Fruit fly (Drosophila melanogaster) whole organism, embryonic: Measurements from ENCODE around the gene CG5388.
A peak's percentile ranks its signal among the peaks of the same experiment; 100 is the strongest.

Experiments
- Blimp-1 ChIP-seq: fragments of 200-800 bp; sonication (Bioruptor generic); optimal IDR thresholded peaks from 3 replicates; lab custom pipeline; 2018; ENCODE audit warnings: missing biosample characterization, missing genetic modification characterization, mild to moderate bottlenecking, moderate library complexity, missing genetic modification reagents
- CG12155 ChIP-seq: fragments of 200-800 bp; sonication (Bioruptor generic); optimal IDR thresholded peaks from 3 replicates; lab custom pipeline; 2016; ENCODE audit warnings: missing biosample characterization, missing genetic modification characterization
- CG12236 ChIP-seq: fragments of 200-800 bp; sonication (Bioruptor generic); optimal IDR thresholded peaks from 2 replicates; lab custom pipeline; 2016; ENCODE audit warnings: missing biosample characterization, missing genetic modification characterization
- CG12299 ChIP-seq: fragments of 200-800 bp; sonication (Bioruptor generic); optimal IDR thresholded peaks from 2 replicates; lab custom pipeline; 2018; ENCODE audit warnings: missing biosample characterization, mild to moderate bottlenecking, missing genetic modification characterization
- CG13123 ChIP-seq: fragments of 200-800 bp; sonication (Bioruptor generic); optimal IDR thresholded peaks from 2 replicates; lab custom pipeline; 2016; ENCODE audit warnings: missing biosample characterization, missing genetic modification characterization
- CG13894 ChIP-seq: fragments of 200-800 bp; sonication (Bioruptor generic); optimal IDR thresholded peaks from 3 replicates; lab custom pipeline; 2018; ENCODE audit warnings: missing biosample characterization, mild to moderate bottlenecking, missing genetic modification characterization, moderate library complexity
- CG14710 ChIP-seq: fragments of 200-800 bp; sonication (Bioruptor generic); optimal IDR thresholded peaks from 3 replicates; lab custom pipeline; 2019; ENCODE audit warnings: missing biosample characterization, mild to moderate bottlenecking, missing genetic modification characterization, moderate library complexity
- CG17912 ChIP-seq: fragments of 200-800 bp; sonication (Bioruptor generic); optimal IDR thresholded peaks from 2 replicates; lab custom pipeline; 2018; ENCODE audit warnings: missing biosample characterization, mild to moderate bottlenecking, missing genetic modification characterization
- CG1792 ChIP-seq: fragments of 200-800 bp; sonication (Bioruptor generic); optimal IDR thresholded peaks from 2 replicates; lab custom pipeline; 2016; ENCODE audit warnings: missing biosample characterization, missing genetic modification characterization
- CG30431 ChIP-seq: fragments of 200-800 bp; sonication (Bioruptor generic); optimal IDR thresholded peaks from 2 replicates; lab custom pipeline; 2017; ENCODE audit warnings: missing biosample characterization, missing genetic modification characterization
- CG33557 ChIP-seq: fragments of 200-800 bp; sonication (Bioruptor generic); optimal IDR thresholded peaks from 2 replicates; lab custom pipeline; 2019; ENCODE audit warnings: missing biosample characterization, mild to moderate bottlenecking, missing genetic modification characterization, moderate library complexity
- CG4820 ChIP-seq: fragments of 200-800 bp; sonication (Bioruptor generic); optimal IDR thresholded peaks from 3 replicates; lab custom pipeline; 2016; ENCODE audit warnings: missing biosample characterization, missing genetic modification characterization
- CG4854 ChIP-seq: fragments of 200-800 bp; sonication (Bioruptor generic); optimal IDR thresholded peaks from 2 replicates; lab custom pipeline; 2016; ENCODE audit warnings: missing biosample characterization, missing genetic modification characterization, inconsistent platforms
- CG6175 ChIP-seq: fragments of 200-800 bp; sonication (Bioruptor generic); IDR thresholded peaks from 3 replicates; pipeline ENCODE4 v1.3.6; 2022; ENCODE audit warnings: missing biosample characterization, missing genetic modification characterization
- CG7987 ChIP-seq: fragments of 200-800 bp; sonication (Bioruptor generic); optimal IDR thresholded peaks from 2 replicates; lab custom pipeline; 2018; ENCODE audit warnings: missing biosample characterization, mild to moderate bottlenecking, missing genetic modification characterization, moderate library complexity
- CG8944 ChIP-seq: fragments of 200-800 bp; sonication (Bioruptor generic); optimal IDR thresholded peaks from 3 replicates; lab custom pipeline; 2016; ENCODE audit warnings: missing biosample characterization, missing genetic modification characterization
- CHES-1-like ChIP-seq: fragments of 200-800 bp; sonication (Bioruptor generic); optimal IDR thresholded peaks from 2 replicates; lab custom pipeline; 2016; ENCODE audit warnings: missing biosample characterization, missing genetic modification characterization
- Eip74EF ChIP-seq, 2 experiments: fragments of 200-800 bp in 1 of 2; fragments of >200 bp in 1 of 2; sonication (Bioruptor generic) in 1 of 2; optimal IDR thresholded peaks; 2 replicates each; lab custom pipeline; 2017 to 2019; ENCODE audit warnings: missing biosample characterization in 2 of 2, missing genetic modification characterization in 2 of 2, mild to moderate bottlenecking in 1 of 2, moderate library complexity in 1 of 2
- Ets97D ChIP-seq: fragments of 200-800 bp; sonication (Bioruptor generic); optimal IDR thresholded peaks from 3 replicates; lab custom pipeline; 2016; ENCODE audit warnings: missing biosample characterization, missing genetic modification characterization
- HmgZ ChIP-seq: fragments of 200-800 bp; sonication (Bioruptor generic); optimal IDR thresholded peaks from 2 replicates; lab custom pipeline; 2018; ENCODE audit warnings: missing biosample characterization, mild to moderate bottlenecking, missing genetic modification characterization
- Hr78 ChIP-seq, 2 experiments: fragments of 200-800 bp in 1 of 2; fragments of >200 bp in 1 of 2; sonication (Bioruptor generic) in 1 of 2; optimal IDR thresholded peaks; 2 replicates each; lab custom pipeline; 2017 to 2019; ENCODE audit warnings: missing biosample characterization in 2 of 2, missing genetic modification characterization in 2 of 2, mild to moderate bottlenecking in 1 of 2, moderate library complexity in 1 of 2
- Med ChIP-seq: fragments of 200-800 bp; sonication (Bioruptor generic); peaks from one replicate; lab custom pipeline; 2016; ENCODE audit warnings: missing biosample characterization, missing genetic modification characterization, mild to moderate bottlenecking, inconsistent platforms, moderate library complexity
- NFAT ChIP-seq: fragments of 200-800 bp; sonication (Bioruptor generic); IDR thresholded peaks from 2 replicates; pipeline ENCODE4 v1.3.6; 2022; ENCODE audit warnings: missing biosample characterization, missing genetic modification characterization
- Ptx1 ChIP-seq: fragments of 200-800 bp; sonication (Bioruptor generic); IDR thresholded peaks from 2 replicates; pipeline ENCODE4 v1.3.6; 2022; ENCODE audit warnings: missing biosample characterization, missing genetic modification characterization
- Sox100B ChIP-seq: fragments of 200-800 bp; sonication (Bioruptor generic); optimal IDR thresholded peaks from 3 replicates; lab custom pipeline; 2018; ENCODE audit warnings: missing biosample characterization, mild to moderate bottlenecking, missing genetic modification characterization
- Usf ChIP-seq: fragments of 200-800 bp; sonication (Bioruptor generic); optimal IDR thresholded peaks from 2 replicates; lab custom pipeline; 2017; ENCODE audit warnings: missing genotype, missing biosample characterization, missing genetic modification characterization
- ase ChIP-seq: fragments of 200-800 bp; sonication (Bioruptor generic); IDR thresholded peaks from 3 replicates; pipeline ENCODE4 v1.3.6; 2022; ENCODE audit warnings: missing biosample characterization, missing genetic modification characterization
- bcd ChIP-seq: fragments of 200-800 bp; sonication (Bioruptor generic); optimal IDR thresholded peaks from 2 replicates; lab custom pipeline; 2017; ENCODE audit warnings: missing biosample characterization, mild to moderate bottlenecking, missing genetic modification characterization
- cg ChIP-seq: fragments of 200-800 bp; sonication (Bioruptor generic); optimal IDR thresholded peaks from 3 replicates; lab custom pipeline; 2019; ENCODE audit warnings: missing biosample characterization, mild to moderate bottlenecking, missing genetic modification characterization, moderate library complexity
- chm ChIP-seq: fragments of 200-800 bp; sonication (Bioruptor generic); IDR thresholded peaks from 2 replicates; pipeline ENCODE4 v1.3.6; 2022; ENCODE audit warnings: missing biosample characterization, missing genetic modification characterization
- croc ChIP-seq: fragments of 200-800 bp; sonication (Bioruptor generic); conservative IDR thresholded peaks from 3 replicates; pipeline ENCODE4 v1.3.6; 2022; ENCODE audit warnings: missing biosample characterization, missing genetic modification characterization
- danr ChIP-seq: fragments of 200-800 bp; sonication (Bioruptor generic); IDR thresholded peaks from 2 replicates; pipeline ENCODE4 v1.3.6; 2022; ENCODE audit warnings: missing biosample characterization, missing genetic modification characterization
- disco-r ChIP-seq: fragments of 200-800 bp; sonication (Bioruptor generic); optimal IDR thresholded peaks from 2 replicates; lab custom pipeline; 2016; ENCODE audit warnings: missing biosample characterization, missing genetic modification characterization
- dpn ChIP-seq, 2 experiments: fragments of 200-800 bp; sonication (Bioruptor generic); optimal IDR thresholded peaks; 3 replicates each; lab custom pipeline; 2016; ENCODE audit warnings: missing biosample characterization in 2 of 2, missing genetic modification characterization in 2 of 2
- eyg ChIP-seq: fragments of 200-800 bp; sonication (Bioruptor generic); optimal IDR thresholded peaks from 3 replicates; lab custom pipeline; 2016; ENCODE audit warnings: missing biosample characterization, missing genetic modification characterization
- fd102C ChIP-seq: fragments of 200-800 bp; sonication (Bioruptor generic); optimal IDR thresholded peaks from 2 replicates; lab custom pipeline; 2018; ENCODE audit warnings: missing biosample characterization, mild to moderate bottlenecking, missing genetic modification characterization, moderate library complexity
- fd96Cb ChIP-seq: fragments of 200-800 bp; sonication (Bioruptor generic); optimal IDR thresholded peaks from 2 replicates; lab custom pipeline; 2018; ENCODE audit warnings: missing biosample characterization, mild to moderate bottlenecking, missing genetic modification characterization, moderate library complexity
- h ChIP-seq: fragments of >200 bp; optimal IDR thresholded peaks from 2 replicates; lab custom pipeline; 2017
- hth ChIP-seq: fragments of >200 bp; optimal IDR thresholded peaks from 2 replicates; lab custom pipeline; 2017; ENCODE audit warnings: inconsistent platforms
- ind ChIP-seq: fragments of 200-800 bp; sonication (Bioruptor generic); optimal IDR thresholded peaks from 3 replicates; lab custom pipeline; 2016; ENCODE audit warnings: missing biosample characterization, missing genetic modification characterization
- insv ChIP-seq, 2 experiments: fragments of 200-800 bp; sonication (Bioruptor generic); optimal IDR thresholded peaks; 3 replicates each; lab custom pipeline; 2016 to 2018; ENCODE audit warnings: missing biosample characterization in 2 of 2, missing genetic modification characterization in 2 of 2
- pnt ChIP-seq: fragments of 200-800 bp; sonication (Bioruptor generic); optimal IDR thresholded peaks from 3 replicates; lab custom pipeline; 2016; ENCODE audit warnings: missing biosample characterization, missing genetic modification characterization
- ranshi ChIP-seq: fragments of 200-800 bp; sonication (Bioruptor generic); IDR thresholded peaks from 2 replicates; pipeline ENCODE4 v1.3.6; 2022; ENCODE audit warnings: missing biosample characterization, missing genetic modification characterization
- rib ChIP-seq: fragments of 200-800 bp; sonication (Bioruptor generic); IDR thresholded peaks from 2 replicates; pipeline ENCODE4 v1.3.6; 2022; ENCODE audit warnings: missing biosample characterization, missing genetic modification characterization
- sens-2 ChIP-seq: fragments of 200-800 bp; sonication (Bioruptor generic); IDR thresholded peaks from 2 replicates; pipeline ENCODE4 v1.3.6; 2022; ENCODE audit warnings: missing biosample characterization, missing genetic modification characterization
- so ChIP-seq: fragments of 200-800 bp; sonication (Bioruptor generic); IDR thresholded peaks from 3 replicates; pipeline ENCODE4 v1.3.6; 2022; ENCODE audit warnings: missing biosample characterization, missing genetic modification characterization
- tll ChIP-seq, 2 experiments: fragments of 200-800 bp in 1 of 2; fragments of >200 bp in 1 of 2; sonication (Bioruptor generic) in 1 of 2; optimal IDR thresholded peaks; 2 replicates each; lab custom pipeline; 2017 to 2019; ENCODE audit warnings: missing biosample characterization in 2 of 2, missing genetic modification characterization in 2 of 2, mild to moderate bottlenecking in 1 of 2, moderate library complexity in 1 of 2
- tx ChIP-seq: fragments of 200-800 bp; sonication (Bioruptor generic); optimal IDR thresholded peaks from 2 replicates; lab custom pipeline; 2016; ENCODE audit warnings: missing biosample characterization, missing genetic modification characterization
- vfl ChIP-seq: fragments of 200-800 bp; sonication (Bioruptor generic); optimal IDR thresholded peaks from 2 replicates; lab custom pipeline; 2016; ENCODE audit warnings: missing biosample characterization, missing genetic modification characterization
- zen ChIP-seq: fragments of 200-800 bp; sonication (Bioruptor generic); optimal IDR thresholded peaks from 3 replicates; lab custom pipeline; 2018; ENCODE audit warnings: missing biosample characterization, mild to moderate bottlenecking, missing genetic modification characterization, moderate library complexity
- zf30C ChIP-seq: fragments of 200-800 bp; sonication (Bioruptor generic); optimal IDR thresholded peaks from 3 replicates; lab custom pipeline; 2018; ENCODE audit warnings: missing biosample characterization, mild to moderate bottlenecking, missing genetic modification characterization

The CG5388 gene

dm6 chr3R:22358810-22359209, 18.7 kb upstream of the CG5388 start (continued):
- TF ChIP-seq Ptx1 (GFP tag; lab: Robert Waterston, UW) (peak; percentile 77), Hr78 (GFP tag; optimal IDR thresholded peaks at IDR 0.05; lab: Kevin White, UChicago) (peak in 1 of 2 experiments; percentile 34), rib (GFP tag; lab: Robert Waterston, UW) (no peak), CG30431 (GFP tag; lab: Kevin White, UChicago) (peak; percentile 37), CG13123 (peak; percentile 69), CG17912 (GFP tag; lab: Kevin White, UChicago) (no peak), croc (GFP tag; lab: Robert Waterston, UW) (peak; percentile 48), ranshi (GFP tag; lab: Robert Waterston, UW) (peak; percentile 56), chm (GFP tag; lab: Robert Waterston, UW) (peak; percentile 77), insv (GFP tag; optimal IDR thresholded peaks at IDR 0.05; lab: Kevin White, UChicago) (no peak), NFAT (GFP tag; lab: Robert Waterston, UW) (0 out of 2 replicates have a peak, but pooled peaks have one; percentile 31), CG14710 (peak; percentile 87), CG8944 (GFP tag; lab: Kevin White, UChicago) (peak; percentile 53), CG12155 (GFP tag; lab: Kevin White, UChicago) (peak; percentile 36), HmgZ (peak; percentile 33), danr (peak; percentile 58), h (no peak), Sox100B (GFP tag; lab: Kevin White, UChicago) (peak; percentile 77), so (GFP tag; lab: Robert Waterston, UW) (peak; percentile 58; the same call in 1 of the 3 replicates), Med (GFP tag; lab: Kevin White, UChicago) (peak; percentile 76), CG6175 (GFP tag; lab: Robert Waterston, UW) (0 out of 3 replicates have a peak, but pooled peaks have one; percentile 13), CG12236 (peak; percentile 66), fd96Cb (peak; percentile 77), eyg (GFP tag; lab: Kevin White, UChicago) (peak; percentile 5), disco-r (GFP tag; lab: Kevin White, UChicago) (no peak), zen (tag; lab: Kevin White, UChicago) (peak; percentile 72), dpn (GFP tag; optimal IDR thresholded peaks at IDR 0.05; lab: Kevin White, UChicago) (peak in 1 of 2 experiments; percentile 64), sens-2 (GFP tag; lab: Robert Waterston, UW) (no peak), cg (GFP tag; lab: Kevin White, UChicago) (no peak), CG12299 (tag; lab: Kevin White, UChicago) (no peak), vfl (GFP tag; lab: Kevin White, UChicago) (no peak), Usf (GFP tag; lab: Kevin White, UChicago) (no peak), CG33557 (GFP tag; lab: Kevin White, UChicago) (peak; percentile 86), ind (GFP tag; lab: Kevin White, UChicago) (peak; percentile 47), CG1792 (GFP tag; lab: Kevin White, UChicago) (peak; percentile 73), pnt (GFP tag; lab: Kevin White, UChicago) (peak; percentile 36), Ets97D (no peak), bcd (peak; percentile 62), tx (GFP tag; lab: Kevin White, UChicago) (no peak), ase (peak; percentile 62; the same call in 2 of the 3 replicates), tll (GFP tag; optimal IDR thresholded peaks at IDR 0.05; lab: Kevin White, UChicago) (no peak), fd102C (GFP tag; lab: Kevin White, UChicago) (no peak), CG4820 (GFP tag; lab: Kevin White, UChicago) (peak; percentile 79), CG13894 (tag; lab: Kevin White, UChicago) (no peak), CG7987 (peak; percentile 82), hth (lab: Kevin White, UChicago) (no peak), CG4854 (GFP tag; lab: Kevin White, UChicago) (peak; percentile 62), Eip74EF (GFP tag; optimal IDR thresholded peaks at IDR 0.05; lab: Kevin White, UChicago) (peak in 1 of 2 experiments; percentile 52), zf30C (GFP tag; lab: Kevin White, UChicago) (no peak), CHES-1-like (GFP tag; lab: Kevin White, UChicago) (peak; percentile 17), Blimp-1 (GFP tag; lab: Kevin White, UChicago) (peak; percentile 88)
